Fruit fly (Drosophila melanogaster): ENCODE measurements around the gene mesh.

DNA sequence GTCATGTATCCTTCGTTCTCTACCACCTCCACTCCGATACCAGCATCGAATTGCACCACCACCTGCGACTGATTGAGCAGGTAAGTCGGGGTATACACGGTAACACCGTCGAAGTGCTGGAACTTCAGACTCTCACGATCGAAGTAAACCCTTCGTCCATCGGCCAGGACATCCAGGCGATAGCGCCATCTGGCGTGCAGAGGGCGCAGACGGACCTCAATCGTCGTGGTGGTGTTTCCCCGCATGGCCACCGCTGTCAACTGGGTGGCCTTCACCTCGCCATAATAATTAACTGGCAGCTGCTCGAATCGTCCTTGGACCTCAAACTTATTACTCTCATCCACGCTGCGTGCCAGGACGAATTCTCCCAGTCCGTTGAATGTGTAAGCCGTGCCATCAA, 13.7 kb downstream of the mesh start:
- TF ChIP-seq br (optimal IDR thresholded peaks at IDR 0.05): no peak
- TF ChIP-seq CG4424 (GFP tag; optimal IDR thresholded peaks at IDR 0.05): no peak
- TF ChIP-seq Opbp (GFP tag; IDR thresholded peaks at IDR 0.05; ENCODE audit: partially characterized antibody): no peak
- TF ChIP-seq kay (GFP tag; optimal IDR thresholded peaks at IDR 0.05): no peak
- TF ChIP-seq dan (GFP tag; IDR thresholded peaks at IDR 0.05): no peak
- no peak for TF ChIP-seq insv (GFP tag; optimal IDR thresholded peaks at IDR 0.05)
- TF ChIP-seq CG17802 (tag; optimal IDR thresholded peaks at IDR 0.05): no peak
